Worm (Caenorhabditis elegans) whole organism, L3 larva: ENCODE measurements around the gene T05G5.1.

Experiments
- R02D3.7 ChIP-seq: fragments of 150-350 bp; optimal IDR thresholded peaks from 2 replicates; lab custom pipeline; 2014; ENCODE audit warnings: missing biosample characterization, missing genetic modification characterization
- ZK546.5 ChIP-seq: sonication (generic microtip); optimal IDR thresholded peaks from 2 replicates; lab custom pipeline; 2017; ENCODE audit warnings: missing biosample characterization, missing genetic modification characterization
- ama-1 ChIP-seq: fragments of 150-350 bp; optimal IDR thresholded peaks from 2 replicates; lab custom pipeline; 2018
- ceh-16 ChIP-seq: sonication (generic microtip); optimal IDR thresholded peaks from 2 replicates; lab custom pipeline; 2017; ENCODE audit warnings: missing biosample characterization, missing genetic modification characterization
- ceh-28 ChIP-seq: fragments of 150-350 bp; optimal IDR thresholded peaks from 2 replicates; lab custom pipeline; 2014; ENCODE audit warnings: missing biosample characterization, missing genetic modification reagents, missing genetic modification characterization
- ceh-9 ChIP-seq: sonication (generic microtip); optimal IDR thresholded peaks from 2 replicates; lab custom pipeline; 2018; ENCODE audit warnings: missing biosample characterization, missing genetic modification characterization
- daf-12 ChIP-seq: fragments of 150-350 bp; optimal IDR thresholded peaks from 2 replicates; lab custom pipeline; 2014; ENCODE audit warnings: missing biosample characterization, missing genetic modification reagents, missing genetic modification characterization
- egl-27 ChIP-seq: sonication (generic microtip); optimal IDR thresholded peaks from 4 replicates; lab custom pipeline; 2017; ENCODE audit warnings: missing biosample characterization, missing genetic modification reagents, missing genetic modification characterization
- egl-5 ChIP-seq: fragments of 150-350 bp; optimal IDR thresholded peaks from 2 replicates; lab custom pipeline; 2017; ENCODE audit warnings: missing biosample characterization, missing genetic modification reagents, missing genetic modification characterization, inconsistent platforms
- elt-1 ChIP-seq: fragments of 150-350 bp; optimal IDR thresholded peaks from 2 replicates; lab custom pipeline; 2014; ENCODE audit warnings: missing biosample characterization, missing genetic modification characterization
- elt-2 ChIP-seq: sonication (generic microtip); optimal IDR thresholded peaks from 2 replicates; lab custom pipeline; 2016; ENCODE audit warnings: missing genetic modification reagents, mild to moderate bottlenecking, missing genetic modification characterization, missing compliant biosample characterization
- elt-3 ChIP-seq, 3 experiments: fragments of 150-350 bp in 1 of 3; sonication (generic microtip) in 2 of 3; optimal IDR thresholded peaks; 2 replicates in 2 of 3; 4 replicates in 1 of 3; lab custom pipeline; 2014 to 2017; ENCODE audit warnings: missing biosample characterization in 3 of 3, missing genetic modification characterization in 3 of 3
- eor-1 ChIP-seq, 2 experiments: fragments of 150-350 bp; optimal IDR thresholded peaks; 2 replicates each; lab custom pipeline; 2014 to 2018; ENCODE audit warnings: missing biosample characterization in 2 of 2, missing genetic modification characterization in 2 of 2
- fkh-10 ChIP-seq: sonication (generic microtip); optimal IDR thresholded peaks from 2 replicates; lab custom pipeline; 2017; ENCODE audit warnings: missing biosample characterization, missing genetic modification reagents, missing genetic modification characterization
- fkh-2 ChIP-seq: fragments of 150-350 bp; optimal IDR thresholded peaks from 2 replicates; lab custom pipeline; 2014; ENCODE audit warnings: missing biosample characterization, missing genetic modification reagents, missing genetic modification characterization
- fos-1 ChIP-seq: fragments of 150-350 bp; optimal IDR thresholded peaks from 2 replicates; lab custom pipeline; 2014; ENCODE audit warnings: missing biosample characterization, missing genetic modification characterization
- hmg-11 ChIP-seq: sonication (generic microtip); optimal IDR thresholded peaks from 2 replicates; lab custom pipeline; 2016; ENCODE audit warnings: missing genetic modification characterization, missing compliant biosample characterization
- jun-1 ChIP-seq: fragments of 150-350 bp; optimal IDR thresholded peaks from 2 replicates; lab custom pipeline; 2014; ENCODE audit warnings: missing biosample characterization, missing genetic modification reagents, missing genetic modification characterization
- lin-15B ChIP-seq: fragments of 150-350 bp; optimal IDR thresholded peaks from 2 replicates; lab custom pipeline; 2014; ENCODE audit warnings: missing biosample characterization, missing genetic modification characterization
- lin-39 ChIP-seq: fragments of 150-350 bp; optimal IDR thresholded peaks from 2 replicates; lab custom pipeline; 2018; ENCODE audit warnings: missing biosample characterization, missing genetic modification reagents, missing genetic modification characterization
- lsy-12 ChIP-seq: sonication (generic microtip); optimal IDR thresholded peaks from 2 replicates; lab custom pipeline; 2016; ENCODE audit warnings: mild to moderate bottlenecking, missing genetic modification characterization, missing compliant biosample characterization
- mml-1 ChIP-seq: fragments of 150-350 bp; sonication (generic microtip); optimal IDR thresholded peaks from 3 replicates; lab custom pipeline; 2014; ENCODE audit warnings: missing biosample characterization, missing genetic modification characterization
- nfya-1 ChIP-seq: sonication (generic microtip); optimal IDR thresholded peaks from 2 replicates; lab custom pipeline; 2017; ENCODE audit warnings: missing genetic modification characterization, mild to moderate bottlenecking, missing compliant biosample characterization, antibody characterized with exemption, moderate library complexity; ENCODE audit not compliant: insufficient read depth
- nhr-11 ChIP-seq: fragments of 150-350 bp; optimal IDR thresholded peaks from 2 replicates; lab custom pipeline; 2014; ENCODE audit warnings: missing biosample characterization, missing genetic modification characterization
- nhr-12 ChIP-seq: fragments of 150-350 bp; optimal IDR thresholded peaks from 2 replicates; lab custom pipeline; 2014; ENCODE audit warnings: missing biosample characterization, missing genetic modification characterization
- nhr-23 ChIP-seq: fragments of 150-350 bp; optimal IDR thresholded peaks from 2 replicates; lab custom pipeline; 2014; ENCODE audit warnings: missing biosample characterization, missing genetic modification reagents, missing genetic modification characterization
- nhr-237 ChIP-seq: fragments of 150-350 bp; optimal IDR thresholded peaks from 2 replicates; lab custom pipeline; 2014; ENCODE audit warnings: missing biosample characterization, missing genetic modification characterization
- nhr-25 ChIP-seq: sonication (generic microtip); optimal IDR thresholded peaks from 2 replicates; lab custom pipeline; 2017; ENCODE audit warnings: missing biosample characterization, missing genetic modification characterization
- nhr-28 ChIP-seq: fragments of 150-350 bp; optimal IDR thresholded peaks from 2 replicates; lab custom pipeline; 2014; ENCODE audit warnings: missing biosample characterization, missing genetic modification characterization
- nhr-43 ChIP-seq: sonication (generic microtip); optimal IDR thresholded peaks from 2 replicates; lab custom pipeline; 2016; ENCODE audit warnings: mild to moderate bottlenecking, missing genetic modification characterization, missing compliant biosample characterization; ENCODE audit not compliant: poor library complexity, severe bottlenecking
- nhr-67 ChIP-seq: fragments of 150-350 bp; optimal IDR thresholded peaks from 2 replicates; lab custom pipeline; 2014; ENCODE audit warnings: missing biosample characterization, missing genetic modification characterization
- nhr-76 ChIP-seq: fragments of 150-350 bp; sonication (generic microtip); optimal IDR thresholded peaks from 5 replicates; lab custom pipeline; 2014; ENCODE audit warnings: missing biosample characterization, missing genetic modification characterization
- nhr-77 ChIP-seq: fragments of 150-350 bp; optimal IDR thresholded peaks from 2 replicates; lab custom pipeline; 2014; ENCODE audit warnings: missing biosample characterization, missing genetic modification characterization
- pha-4 ChIP-seq: fragments of 150-350 bp; optimal IDR thresholded peaks from 2 replicates; lab custom pipeline; 2014; ENCODE audit warnings: missing biosample characterization, missing genetic modification reagents, missing genetic modification characterization
- pqm-1 ChIP-seq: fragments of 150-350 bp; optimal IDR thresholded peaks from 2 replicates; lab custom pipeline; 2017; ENCODE audit warnings: missing biosample characterization, missing genetic modification characterization, inconsistent platforms
- sea-2 ChIP-seq: fragments of 150-350 bp; sonication (generic microtip); optimal IDR thresholded peaks from 4 replicates; lab custom pipeline; 2014; ENCODE audit warnings: missing biosample characterization, missing genetic modification reagents, missing genetic modification characterization
- skn-1 ChIP-seq: fragments of 150-350 bp; optimal IDR thresholded peaks from 2 replicates; lab custom pipeline; 2014; ENCODE audit warnings: missing biosample characterization, missing genetic modification characterization
- snpc-4 ChIP-seq: fragments of 150-350 bp; optimal IDR thresholded peaks from 2 replicates; lab custom pipeline; 2014; ENCODE audit warnings: missing biosample characterization, missing genetic modification characterization
- tbx-2 ChIP-seq: sonication (generic microtip); optimal IDR thresholded peaks from 2 replicates; lab custom pipeline; 2016; ENCODE audit warnings: mild to moderate bottlenecking, missing genetic modification characterization, missing compliant biosample characterization
- unc-39 ChIP-seq: sonication (generic microtip); optimal IDR thresholded peaks from 4 replicates; lab custom pipeline; 2017; ENCODE audit warnings: missing biosample characterization, missing genetic modification characterization
- unc-62 ChIP-seq: fragments of 150-350 bp; sonication (generic microtip); optimal IDR thresholded peaks from 4 replicates; lab custom pipeline; 2014; ENCODE audit warnings: missing biosample characterization, missing genetic modification reagents, missing genetic modification characterization
- zag-1 ChIP-seq: fragments of 150-350 bp; optimal IDR thresholded peaks from 2 replicates; lab custom pipeline; 2014; ENCODE audit warnings: missing biosample characterization, missing genetic modification characterization
- ztf-11 ChIP-seq: fragments of 150-350 bp; optimal IDR thresholded peaks from 2 replicates; lab custom pipeline; 2014; ENCODE audit warnings: missing biosample characterization, missing genetic modification characterization

Gene T05G5.1

DNA sequence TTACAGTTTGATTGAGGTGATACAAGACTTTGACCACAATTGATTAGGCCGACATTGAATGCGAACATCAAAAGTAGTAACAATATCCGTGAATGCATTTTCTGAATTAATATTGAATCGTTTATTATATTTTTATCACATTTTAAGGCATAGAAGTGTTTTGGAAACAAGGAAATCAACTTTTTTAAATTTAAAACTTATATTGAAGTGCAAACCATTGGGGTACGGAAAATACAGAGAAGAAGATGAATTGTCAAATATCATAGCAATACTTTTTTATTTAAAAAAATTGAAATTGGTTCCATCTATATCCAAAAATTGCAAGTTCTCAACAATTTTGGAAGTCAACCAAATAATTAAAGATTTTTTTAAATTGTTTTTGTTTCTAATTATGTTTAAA is at the start of gene T05G5.1:
Gene T05G5.1 (minus strand): TSS at position 101 of the 400 bp plus-strand sequence.
- no peak for TF ChIP-seq hmg-11 (tag; lab: Kevin White, UChicago)
- no peak for TF ChIP-seq eor-1 (tag; optimal IDR thresholded peaks at IDR 0.05; lab: Kevin White, UChicago)
- TF ChIP-seq ceh-9: no peak
- no peak for TF ChIP-seq skn-1
- TF ChIP-seq snpc-4: no peak

DNA sequence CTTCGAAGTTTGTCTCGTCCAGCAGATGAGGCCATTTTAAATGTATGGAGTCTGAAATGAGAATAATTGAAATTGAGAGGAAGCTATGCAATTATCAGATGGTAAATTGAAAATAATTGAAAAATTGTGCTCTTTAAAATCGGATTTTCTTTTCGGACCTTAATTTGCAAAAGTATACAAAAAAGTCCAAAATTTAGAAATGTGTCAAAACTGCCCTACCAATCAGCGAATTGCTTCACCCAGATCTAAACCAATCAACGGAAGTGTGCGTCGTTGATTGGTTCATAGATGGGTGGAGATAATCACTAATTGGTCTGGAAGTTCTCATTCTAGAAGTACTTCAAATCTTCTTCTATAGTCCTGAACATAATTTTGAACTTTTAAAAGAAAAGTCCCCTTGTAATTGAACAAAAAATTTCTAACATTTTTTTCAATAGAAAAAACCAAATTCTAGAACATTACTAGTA is 46.5 kb upstream of the T05G5.1 start, which contains the start of gene R10E11.5:
Gene R10E11.5 (minus strand): TSS at position 51 of the 467 bp plus-strand sequence.
- TF ChIP-seq lin-15B (tag; lab: Kevin White, UChicago): no peak
- TF ChIP-seq nfya-1 (tag; lab: Kevin White, UChicago): peak; percentile 70

DNA sequence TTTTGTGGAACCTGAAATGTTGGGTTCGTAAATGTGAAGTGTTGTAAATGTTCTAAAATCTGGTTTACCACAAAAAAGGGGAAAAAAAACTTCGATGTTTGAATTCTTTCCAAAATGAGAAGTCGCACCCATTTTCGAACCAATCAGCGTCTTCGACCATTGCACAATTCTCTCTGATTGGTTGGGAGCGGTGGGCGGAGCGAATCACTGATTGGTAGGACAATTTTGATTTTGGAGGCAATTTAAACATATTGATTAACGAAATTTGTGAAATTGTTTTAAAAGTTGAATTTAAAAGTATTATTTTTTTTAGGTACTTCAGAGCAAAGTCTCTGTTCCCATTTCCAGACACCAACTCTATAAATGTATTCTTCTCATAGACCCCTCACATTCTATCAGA is 45.9 kb upstream of the T05G5.1 start:
- peak; percentile 83 for TF ChIP-seq nfya-1 (tag; lab: Kevin White, UChicago)
- no peak for TF ChIP-seq snpc-4

DNA sequence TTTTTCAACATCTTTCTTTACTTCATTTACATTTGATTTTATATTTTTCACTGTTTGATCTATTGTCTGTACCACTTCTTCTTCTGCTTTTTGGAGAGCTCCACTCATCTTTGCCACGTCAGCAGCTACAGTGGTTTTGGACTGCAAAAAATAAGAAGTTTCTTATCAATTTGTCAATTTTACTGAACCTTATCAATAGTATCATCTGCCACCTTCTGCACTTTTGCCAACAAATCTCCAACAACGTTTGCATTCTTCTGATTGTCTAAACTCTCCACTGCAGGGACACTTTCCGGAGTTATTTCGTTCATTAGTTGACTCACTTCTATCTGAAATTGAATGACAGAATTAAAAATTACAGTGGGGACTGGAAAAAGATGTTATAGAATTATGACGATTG is 43.6 kb upstream of the T05G5.1 start:
- TF ChIP-seq pqm-1 (tag; lab: Kevin White, UChicago) (peak; percentile 90), nhr-77 (no peak), pha-4 (tag; lab: Kevin White, UChicago) (peak; percentile 37), elt-3 (tag; optimal IDR thresholded peaks at IDR 0.05; lab: Kevin White, UChicago) (no peak), sea-2 (GFP tag; lab: Kevin White, UChicago) (no peak), egl-27 (tag; lab: Kevin White, UChicago) (no peak), nhr-23 (tag; lab: Kevin White, UChicago) (no peak), R02D3.7 (tag; lab: Kevin White, UChicago) (no peak), nhr-76 (no peak), nhr-28 (tag; lab: Kevin White, UChicago) (no peak), nfya-1 (tag; lab: Kevin White, UChicago) (no peak), ceh-16 (tag; lab: Kevin White, UChicago) (no peak), skn-1 (no peak), nhr-67 (tag; lab: Kevin White, UChicago) (no peak), fkh-10 (no peak), egl-5 (no peak), daf-12 (no peak), zag-1 (no peak), lsy-12 (tag; lab: Kevin White, UChicago) (no peak), elt-2 (peak; percentile 84)
- TF ChIP-seq, all 47 proteins: peak for 3

DNA sequence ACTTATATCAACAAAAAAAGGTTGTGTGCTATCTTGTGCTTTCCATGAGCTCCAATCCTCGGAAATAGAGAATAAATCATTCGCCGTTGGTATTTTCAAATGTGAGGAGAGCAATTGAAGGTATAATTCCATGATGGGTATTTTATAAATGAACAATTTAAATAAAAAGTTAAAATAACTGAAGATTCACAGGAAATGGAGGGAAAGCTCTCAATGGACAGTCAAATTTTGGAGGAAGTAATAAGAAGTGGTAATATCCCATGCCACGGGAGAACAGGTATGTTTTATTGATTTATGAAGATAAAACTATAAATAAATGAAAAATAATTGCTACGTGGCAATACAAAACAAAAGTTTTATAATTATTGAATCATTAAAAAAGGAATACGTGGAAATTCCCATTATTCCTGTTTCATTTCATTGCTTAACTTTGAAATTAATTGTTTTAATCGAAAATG is 40.0 kb upstream of the T05G5.1 start:
- TF ChIP-seq nhr-77: peak; percentile 27
- TF ChIP-seq nhr-43: peak; percentile 33
- TF ChIP-seq nhr-25 (tag; lab: Kevin White, UChicago): no peak
- peak; percentile 21 for TF ChIP-seq nhr-23 (tag; lab: Kevin White, UChicago)
- no peak for TF ChIP-seq nhr-28 (tag; lab: Kevin White, UChicago)
- TF ChIP-seq fos-1 (tag; lab: Kevin White, UChicago): no peak
- TF ChIP-seq ceh-16 (tag; lab: Kevin White, UChicago): no peak
- no peak for TF ChIP-seq lin-39 (tag; lab: Kevin White, UChicago)
- TF ChIP-seq daf-12: no peak
- peak; percentile 23 for TF ChIP-seq jun-1 (tag; lab: Kevin White, UChicago)
- TF ChIP-seq elt-1 (tag; lab: Kevin White, UChicago): no peak
- TF ChIP-seq unc-62 (GFP tag; lab: Kevin White, UChicago): no peak
- no peak for TF ChIP-seq ama-1 (lab: Kevin White, UChicago)
- TF ChIP-seq skn-1: no peak
- no peak for TF ChIP-seq egl-5
- TF ChIP-seq egl-27 (tag; lab: Kevin White, UChicago): no peak
- TF ChIP-seq unc-39 (tag; lab: Kevin White, UChicago): no peak
- no peak for TF ChIP-seq nhr-76
- no peak for TF ChIP-seq eor-1 (tag; optimal IDR thresholded peaks at IDR 0.05; lab: Kevin White, UChicago)
- TF ChIP-seq tbx-2: peak; percentile 28
- no peak for TF ChIP-seq pha-4 (tag; lab: Kevin White, UChicago)
- TF ChIP-seq zag-1: no peak
- TF ChIP-seq ceh-28 (tag; lab: Kevin White, UChicago): peak; percentile 22
- no peak for TF ChIP-seq mml-1 (tag; lab: Kevin White, UChicago)
- no peak for TF ChIP-seq ZK546.5
- TF ChIP-seq nfya-1 (tag; lab: Kevin White, UChicago): no peak
- no peak for TF ChIP-seq elt-3 (tag; optimal IDR thresholded peaks at IDR 0.05; lab: Kevin White, UChicago)
- no peak for TF ChIP-seq pqm-1 (tag; lab: Kevin White, UChicago)
- TF ChIP-seq ztf-11 (tag; lab: Kevin White, UChicago): no peak
- no peak for TF ChIP-seq nhr-11 (tag; lab: Kevin White, UChicago)
- TF ChIP-seq nhr-12 (tag; lab: Kevin White, UChicago): no peak
- TF ChIP-seq fkh-2 (tag; lab: Kevin White, UChicago): no peak
- no peak for TF ChIP-seq nhr-237 (tag; lab: Kevin White, UChicago)
- no peak for TF ChIP-seq ceh-9
- TF ChIP-seq elt-2: peak; percentile 24
- TF ChIP-seq sea-2 (GFP tag; lab: Kevin White, UChicago): no peak
